Worm (Caenorhabditis elegans) whole organism, L4/young adult: ENCODE results near the gene R10H10.3.

ENCODE experiments used
- W03F9.2 ChIP-seq: fragments of 150-350 bp; optimal IDR thresholded peaks from 2 replicates; lab custom pipeline; 2014; ENCODE audit warnings: missing biosample characterization, missing genetic modification characterization
- dao-5 ChIP-seq: sonication (generic microtip); optimal IDR thresholded peaks from 2 replicates; lab custom pipeline; 2016; ENCODE audit warnings: missing genotype, missing genetic modification characterization, moderate library complexity, missing compliant biosample characterization

DNA sequence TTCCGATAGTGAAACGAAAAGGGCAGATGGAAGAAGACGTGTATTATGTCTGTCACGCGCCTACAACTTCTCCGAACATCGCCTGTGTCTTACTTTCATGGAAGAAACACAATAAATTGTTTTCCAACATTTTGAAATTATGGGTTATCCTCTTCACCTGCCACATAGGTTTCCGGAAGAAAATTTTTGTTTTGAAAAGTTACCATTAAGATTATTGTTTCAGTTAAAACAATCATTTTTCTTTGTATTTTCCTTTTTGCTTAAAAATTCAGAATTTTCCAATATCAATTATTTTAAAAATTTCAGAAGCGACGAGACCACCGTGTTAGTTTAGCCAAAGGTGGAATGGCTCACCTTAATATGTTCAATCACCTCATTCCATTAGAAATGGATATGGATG is 13.7 kb upstream of the R10H10.3 start, which contains the start of gene mask-1:
- no peak for TF ChIP-seq dao-5 (tag; lab: Kevin White, UChicago)
- no peak for TF ChIP-seq W03F9.2 (tag; lab: Kevin White, UChicago)
